Fruit fly (Drosophila melanogaster) whole organism, prepupa: ENCODE data around the gene Gk2.

Experiments
- CG1621 ChIP-seq: fragments of 200-800 bp; sonication (Bioruptor generic); optimal IDR thresholded peaks from 3 replicates; lab custom pipeline; 2018; ENCODE audit warnings: missing biosample characterization, mild to moderate bottlenecking, missing genetic modification characterization
- CG3032 ChIP-seq: fragments of 200-800 bp; optimal IDR thresholded peaks from 2 replicates; lab custom pipeline; 2019; ENCODE audit warnings: missing biosample characterization, mild to moderate bottlenecking, missing genetic modification characterization, moderate library complexity
- Ets21C ChIP-seq: fragments of 200-800 bp; sonication (Bioruptor generic); optimal IDR thresholded peaks from 3 replicates; lab custom pipeline; 2016; ENCODE audit warnings: missing biosample characterization, missing genetic modification characterization
- Lpt ChIP-seq: fragments of 200-800 bp; sonication (Bioruptor generic); optimal IDR thresholded peaks from 3 replicates; lab custom pipeline; 2016; ENCODE audit warnings: missing biosample characterization, missing genetic modification characterization

DNA sequence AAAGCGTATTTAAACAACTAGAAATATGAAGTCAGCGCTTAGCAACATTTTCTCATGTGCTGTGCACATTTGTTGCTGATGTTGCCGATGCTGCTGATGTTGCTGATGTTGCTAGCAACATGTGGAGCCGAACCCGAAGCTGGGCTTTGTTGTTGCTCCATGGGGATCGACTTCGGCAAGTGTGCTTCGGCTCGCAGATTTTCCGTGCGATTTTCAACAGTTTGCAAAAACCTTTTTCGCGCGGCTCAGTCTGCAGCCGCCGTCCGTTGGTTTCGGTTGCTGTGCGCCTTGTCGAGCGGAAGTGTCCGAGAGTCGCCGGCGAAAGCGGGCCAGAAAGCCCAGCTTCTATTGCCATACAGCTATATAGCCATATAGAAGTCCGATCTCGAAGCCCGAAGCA, 49.6 kb upstream of the Gk2 start:
- TF ChIP-seq CG3032 (tag; lab: Kevin White, UChicago) (no peak), Ets21C (GFP tag; lab: Kevin White, UChicago) (no peak), CG1621 (peak; percentile 46), Lpt (GFP tag; lab: Kevin White, UChicago) (no peak)
